Worm (Caenorhabditis elegans) whole organism, early embryonic: ENCODE measurements around the gene nhr-110.

Source experiments
- B0310.2 ChIP-seq: sonication (generic microtip); optimal IDR thresholded peaks from 2 replicates; lab custom pipeline; 2016; ENCODE audit warnings: mild to moderate bottlenecking, missing genetic modification characterization, missing compliant biosample characterization
- F13C5.2 ChIP-seq: sonication (generic microtip); optimal IDR thresholded peaks from 2 replicates; lab custom pipeline; 2017; ENCODE audit warnings: mild to moderate bottlenecking, missing genetic modification characterization, inconsistent platforms, missing compliant biosample characterization
- aly-1 ChIP-seq: sonication (generic microtip); optimal IDR thresholded peaks from 2 replicates; lab custom pipeline; 2016; ENCODE audit warnings: missing genetic modification characterization, missing compliant biosample characterization
- ama-1 ChIP-seq: fragments of 150-350 bp; optimal IDR thresholded peaks from 2 replicates; lab custom pipeline; 2014
- ceh-13 ChIP-seq: fragments of 200-800 bp; sonication (Bioruptor generic); optimal IDR thresholded peaks from 2 replicates; lab custom pipeline; 2018; ENCODE audit warnings: mild to moderate bottlenecking, missing genetic modification characterization, missing compliant biosample characterization
- ceh-36 ChIP-seq: sonication (generic microtip); optimal IDR thresholded peaks from 2 replicates; lab custom pipeline; 2016; ENCODE audit warnings: missing genetic modification characterization, inconsistent platforms, missing compliant biosample characterization
- ets-7 ChIP-seq: sonication (generic microtip); optimal IDR thresholded peaks from 2 replicates; lab custom pipeline; 2016; ENCODE audit warnings: missing genotype, missing genetic modification characterization, missing compliant biosample characterization
- flt-1 ChIP-seq: fragments of 200-800 bp; sonication (Bioruptor generic); IDR thresholded peaks from 2 replicates; pipeline ENCODE4 v1.3.6; 2022; ENCODE audit warnings: missing genetic modification characterization, missing compliant biosample characterization
- hmbx-1 ChIP-seq: sonication (generic microtip); optimal IDR thresholded peaks from 2 replicates; lab custom pipeline; 2016; ENCODE audit warnings: mild to moderate bottlenecking, missing genetic modification characterization, missing compliant biosample characterization
- hmg-4 ChIP-seq: fragments of 200-800 bp; sonication (Bioruptor generic); optimal IDR thresholded peaks from 2 replicates; lab custom pipeline; 2018; ENCODE audit warnings: mild to moderate bottlenecking, missing genetic modification characterization, missing compliant biosample characterization
- hnd-1 ChIP-seq: sonication (generic microtip); optimal IDR thresholded peaks from 2 replicates; lab custom pipeline; 2016; ENCODE audit warnings: missing genetic modification characterization, missing compliant biosample characterization
- pes-1 ChIP-seq: fragments of 200-800 bp; sonication (Bioruptor generic); IDR thresholded peaks from 2 replicates; pipeline ENCODE4 v1.3.6; 2022; ENCODE audit warnings: missing genetic modification reagents, missing genetic modification characterization, missing compliant biosample characterization
- scrt-1 ChIP-seq: fragments of 200-800 bp; sonication (Bioruptor generic); IDR thresholded peaks from 2 replicates; pipeline ENCODE4 v1.3.6; 2022; ENCODE audit warnings: missing genetic modification characterization, missing compliant biosample characterization
- sea-1 ChIP-seq: fragments of 200-800 bp; sonication (Bioruptor generic); conservative IDR thresholded peaks from 2 replicates; pipeline ENCODE4 v1.3.6; 2022; ENCODE audit warnings: missing genetic modification characterization, missing compliant biosample characterization
- tbx-11 ChIP-seq: fragments of 200-800 bp; sonication (Bioruptor generic); IDR thresholded peaks from 2 replicates; pipeline ENCODE4 v1.3.6; 2022; ENCODE audit warnings: missing genetic modification characterization, missing compliant biosample characterization
- tbx-37 ChIP-seq: fragments of 200-800 bp; sonication (Bioruptor generic); conservative IDR thresholded peaks from 2 replicates; pipeline ENCODE4 v1.3.6; 2022; ENCODE audit warnings: missing genetic modification reagents, missing genetic modification characterization, missing compliant biosample characterization
- tra-4 ChIP-seq: sonication (generic microtip); optimal IDR thresholded peaks from 2 replicates; lab custom pipeline; 2017; ENCODE audit warnings: missing genetic modification characterization, missing compliant biosample characterization

The nhr-110 gene

ce11 chrV:1594554-1595092 is 29.6 kb downstream of the nhr-110 start:
- TF ChIP-seq tbx-11 (GFP tag; lab: Robert Waterston, UW) (no peak), hmg-4 (GFP tag; lab: Kevin White, UChicago) (no peak), pes-1 (GFP tag; lab: Robert Waterston, UW) (no peak)

ce11 chrV:1593799-1594420 is 30.3 kb downstream of the nhr-110 start, which contains the start of gene F16B4.4:
TSS of gene F16B4.4 (plus strand) at chrV:1594019.
- TF ChIP-seq tra-4 (tag; lab: Kevin White, UChicago) (no peak), tbx-11 (GFP tag; lab: Robert Waterston, UW) (no peak), hmbx-1 (tag; lab: Kevin White, UChicago) (no peak), ama-1 (lab: Kevin White, UChicago) (no peak), ceh-13 (no peak), ets-7 (tag; lab: Kevin White, UChicago) (no peak)

ce11 chrV:1588128-1588527 is 36.1 kb downstream of the nhr-110 start, which contains the start of gene F16B4.5:
TSS of gene F16B4.5 (plus strand) at chrV:1588428.
- no peak for TF ChIP-seq B0310.2 (tag; lab: Kevin White, UChicago)
- TF ChIP-seq hnd-1 = no peak
- no peak for TF ChIP-seq tra-4 (tag; lab: Kevin White, UChicago)
- no peak for TF ChIP-seq sea-1 (GFP tag; lab: Robert Waterston, UW)

ce11 chrV:1586906-1587305 is 37.3 kb downstream of the nhr-110 start, which contains the start of gene F16B4.6:
TSS of gene F16B4.6 (plus strand) at chrV:1587206.
- TF ChIP-seq pes-1 (GFP tag; lab: Robert Waterston, UW) (no peak), tra-4 (tag; lab: Kevin White, UChicago) (no peak), ceh-36 (no peak), hmg-4 (GFP tag; lab: Kevin White, UChicago) (no peak), scrt-1 (GFP tag; lab: Robert Waterston, UW) (no peak), ceh-13 (no peak), flt-1 (GFP tag; lab: Robert Waterston, UW) (no peak), F13C5.2 (tag; lab: Kevin White, UChicago) (no peak), tbx-11 (GFP tag; lab: Robert Waterston, UW) (no peak), ets-7 (tag; lab: Kevin White, UChicago) (no peak), B0310.2 (tag; lab: Kevin White, UChicago) (no peak), aly-1 (tag; lab: Kevin White, UChicago) (no peak), sea-1 (GFP tag; lab: Robert Waterston, UW) (no peak), ama-1 (lab: Kevin White, UChicago) (no peak)

ce11 chrV:1585411-1585810 is 38.8 kb downstream of the nhr-110 start, which contains the start of gene F16B4.7:
TSS of gene F16B4.7 (plus strand) at chrV:1585711.
- TF ChIP-seq hmg-4 (GFP tag; lab: Kevin White, UChicago) = peak; percentile 25
- no peak for TF ChIP-seq ceh-13
- TF ChIP-seq hnd-1 = no peak
- TF ChIP-seq flt-1 (GFP tag; lab: Robert Waterston, UW) = no peak
- TF ChIP-seq aly-1 (tag; lab: Kevin White, UChicago) = no peak
- TF ChIP-seq tbx-37 (GFP tag; lab: Robert Waterston, UW) = no peak
- no peak for TF ChIP-seq tbx-11 (GFP tag; lab: Robert Waterston, UW)
- no peak for TF ChIP-seq ama-1 (lab: Kevin White, UChicago)
- no peak for TF ChIP-seq scrt-1 (GFP tag; lab: Robert Waterston, UW)
- TF ChIP-seq F13C5.2 (tag; lab: Kevin White, UChicago) = no peak
- TF ChIP-seq hmbx-1 (tag; lab: Kevin White, UChicago) = no peak
- TF ChIP-seq pes-1 (GFP tag; lab: Robert Waterston, UW) = no peak
- TF ChIP-seq ceh-36 = peak; percentile 27
- TF ChIP-seq ets-7 (tag; lab: Kevin White, UChicago) = no peak
- peak; percentile 31 for TF ChIP-seq tra-4 (tag; lab: Kevin White, UChicago)
- no peak for TF ChIP-seq sea-1 (GFP tag; lab: Robert Waterston, UW)
- no peak for TF ChIP-seq B0310.2 (tag; lab: Kevin White, UChicago)

- TF ChIP-seq hnd-1 (no peak), B0310.2 (tag; lab: Kevin White, UChicago) (no peak), hmg-4 (GFP tag; lab: Kevin White, UChicago) (no peak), aly-1 (tag; lab: Kevin White, UChicago) (no peak), ceh-36 (no peak), tbx-11 (GFP tag; lab: Robert Waterston, UW) (no peak), F13C5.2 (tag; lab: Kevin White, UChicago) (no peak), flt-1 (GFP tag; lab: Robert Waterston, UW) (no peak), tbx-37 (GFP tag; lab: Robert Waterston, UW) (no peak), hmbx-1 (tag; lab: Kevin White, UChicago) (no peak), ceh-13 (no peak), ama-1 (lab: Kevin White, UChicago) (no peak), tra-4 (tag; lab: Kevin White, UChicago) (no peak), ets-7 (tag; lab: Kevin White, UChicago) (no peak), sea-1 (GFP tag; lab: Robert Waterston, UW) (no peak), scrt-1 (GFP tag; lab: Robert Waterston, UW) (no peak), pes-1 (GFP tag; lab: Robert Waterston, UW) (no peak)
Observed at ce11 chrV:1583242-1583641, 41.0 kb downstream of the nhr-110 start.

- TF ChIP-seq scrt-1 (GFP tag; lab: Robert Waterston, UW) = no peak
- no peak for TF ChIP-seq pes-1 (GFP tag; lab: Robert Waterston, UW)
- TF ChIP-seq flt-1 (GFP tag; lab: Robert Waterston, UW) = no peak
- TF ChIP-seq aly-1 (tag; lab: Kevin White, UChicago) = no peak
- TF ChIP-seq tbx-37 (GFP tag; lab: Robert Waterston, UW) = no peak
- TF ChIP-seq hnd-1 = no peak
- TF ChIP-seq tbx-11 (GFP tag; lab: Robert Waterston, UW) = no peak
- TF ChIP-seq hmbx-1 (tag; lab: Kevin White, UChicago) = no peak
- no peak for TF ChIP-seq F13C5.2 (tag; lab: Kevin White, UChicago)
- TF ChIP-seq ama-1 (lab: Kevin White, UChicago) = no peak
- no peak for TF ChIP-seq ceh-13
- no peak for TF ChIP-seq ets-7 (tag; lab: Kevin White, UChicago)
- no peak for TF ChIP-seq tra-4 (tag; lab: Kevin White, UChicago)
Observed at ce11 chrV:1579790-1580189, 44.5 kb downstream of the nhr-110 start.
